Worm (Caenorhabditis elegans) whole organism, L1 larva: ENCODE results near the gene F11C1.9.

Experiments used
- C04F5.9 ChIP-seq: sonication (generic microtip); optimal IDR thresholded peaks from 2 replicates; lab custom pipeline; 2016; ENCODE audit warnings: missing genetic modification characterization, missing compliant biosample characterization
- C16A3.4 ChIP-seq: fragments of 150-350 bp; optimal IDR thresholded peaks from 2 replicates; lab custom pipeline; 2014; ENCODE audit warnings: missing biosample characterization, missing genetic modification characterization
- Y116A8C.19 ChIP-seq: sonication (generic microtip); optimal IDR thresholded peaks from 2 replicates; lab custom pipeline; 2016; ENCODE audit warnings: missing compliant biosample characterization, missing genetic modification characterization, borderline replicate concordance
- aha-1 ChIP-seq: fragments of 150-350 bp; optimal IDR thresholded peaks from 2 replicates; lab custom pipeline; 2014; ENCODE audit warnings: missing biosample characterization, missing genetic modification characterization
- aly-2 ChIP-seq: fragments of 150-350 bp; optimal IDR thresholded peaks from 2 replicates; lab custom pipeline; 2014; ENCODE audit warnings: missing biosample characterization, missing genetic modification characterization
- ama-1 ChIP-seq: fragments of 150-350 bp; optimal IDR thresholded peaks from 2 replicates; lab custom pipeline; 2014
- ceh-8 ChIP-seq: fragments of 200-800 bp; sonication (Bioruptor generic); optimal IDR thresholded peaks from 2 replicates; lab custom pipeline; 2018; ENCODE audit warnings: mild to moderate bottlenecking, missing genetic modification characterization, moderate library complexity, missing compliant biosample characterization
- ces-1 ChIP-seq: fragments of 150-350 bp; optimal IDR thresholded peaks from 2 replicates; lab custom pipeline; 2014; ENCODE audit warnings: missing biosample characterization, missing genetic modification reagents, missing genetic modification characterization
- dpl-1 ChIP-seq, 3 experiments: fragments of 150-350 bp in 2 of 3; sonication (generic microtip) in 1 of 3; optimal IDR thresholded peaks; 2 replicates each; lab custom pipeline; 2014 to 2017; ENCODE audit warnings: missing biosample characterization in 3 of 3, missing genetic modification characterization in 3 of 3, missing genetic modification reagents in 3 of 3
- efl-1 ChIP-seq, 4 experiments: fragments of 150-350 bp; optimal IDR thresholded peaks in 3 of 4; peaks in 1 of 4; 1 replicate in 1 of 4; 2 replicates in 3 of 4; lab custom pipeline; 2014; ENCODE audit warnings: missing biosample characterization in 2 of 4, missing genetic modification characterization in 2 of 4, missing genetic modification reagents in 2 of 4
- efl-3 ChIP-seq: fragments of 200-800 bp; sonication (Bioruptor generic); optimal IDR thresholded peaks from 2 replicates; lab custom pipeline; 2018; ENCODE audit warnings: mild to moderate bottlenecking, missing genetic modification characterization, missing compliant biosample characterization
- egl-27 ChIP-seq, 2 experiments: fragments of 150-350 bp in 1 of 2; sonication (generic microtip); optimal IDR thresholded peaks; 3 replicates each; lab custom pipeline; 2017 to 2018; ENCODE audit warnings: missing biosample characterization in 2 of 2, missing genetic modification characterization in 2 of 2, missing genetic modification reagents in 2 of 2
- elt-2 ChIP-seq: sonication (generic microtip); optimal IDR thresholded peaks from 2 replicates; lab custom pipeline; 2016; ENCODE audit warnings: missing genetic modification characterization, mild to moderate bottlenecking, inconsistent platforms, missing compliant biosample characterization, missing genetic modification reagents
- hlh-4 ChIP-seq: sonication (generic microtip); optimal IDR thresholded peaks from 2 replicates; lab custom pipeline; 2016; ENCODE audit warnings: mild to moderate bottlenecking, missing genetic modification characterization, missing compliant biosample characterization
- isw-1 ChIP-seq: fragments of 200-800 bp; sonication (Bioruptor generic); IDR thresholded peaks from 2 replicates; pipeline ENCODE4 v1.3.6; 2022; ENCODE audit warnings: missing genetic modification characterization, missing compliant biosample characterization
- lin-15B ChIP-seq: fragments of 150-350 bp; sonication (generic microtip); optimal IDR thresholded peaks from 3 replicates; lab custom pipeline; 2014; ENCODE audit warnings: missing biosample characterization, missing genetic modification characterization
- lin-39 ChIP-seq: fragments of 150-350 bp; optimal IDR thresholded peaks from 2 replicates; lab custom pipeline; 2014; ENCODE audit warnings: missing biosample characterization, missing genetic modification reagents, missing genetic modification characterization
- lir-3 ChIP-seq: sonication (generic microtip); optimal IDR thresholded peaks from 2 replicates; lab custom pipeline; 2016; ENCODE audit warnings: mild to moderate bottlenecking, missing genetic modification characterization, moderate library complexity, missing compliant biosample characterization; ENCODE audit not compliant: poor library complexity
- mep-1 ChIP-seq: fragments of 150-350 bp; optimal IDR thresholded peaks from 2 replicates; lab custom pipeline; 2014; ENCODE audit warnings: missing biosample characterization, missing genetic modification characterization
- nhr-11 ChIP-seq: fragments of 150-350 bp; optimal IDR thresholded peaks from 2 replicates; lab custom pipeline; 2014; ENCODE audit warnings: missing biosample characterization, missing genetic modification characterization
- nhr-12 ChIP-seq: sonication (generic microtip); optimal IDR thresholded peaks from 2 replicates; lab custom pipeline; 2017; ENCODE audit warnings: missing biosample characterization, missing genetic modification characterization
- nhr-19 ChIP-seq: fragments of 200-800 bp; sonication (Bioruptor generic); conservative IDR thresholded peaks from 2 replicates; pipeline ENCODE4 v1.3.6; 2022; ENCODE audit warnings: missing genetic modification characterization, missing compliant biosample characterization
- nhr-20 ChIP-seq: sonication (generic microtip); optimal IDR thresholded peaks from 2 replicates; lab custom pipeline; 2016; ENCODE audit warnings: mild to moderate bottlenecking, missing genetic modification characterization, missing compliant biosample characterization
- nhr-28 ChIP-seq: fragments of 150-350 bp; optimal IDR thresholded peaks from 2 replicates; lab custom pipeline; 2014; ENCODE audit warnings: missing biosample characterization, missing genetic modification characterization
- nhr-47 ChIP-seq: sonication (generic microtip); optimal IDR thresholded peaks from 2 replicates; lab custom pipeline; 2016; ENCODE audit warnings: mild to moderate bottlenecking, missing genetic modification characterization, moderate library complexity, missing compliant biosample characterization
- nhr-71 ChIP-seq: sonication (generic microtip); optimal IDR thresholded peaks from 2 replicates; lab custom pipeline; 2016; ENCODE audit warnings: mild to moderate bottlenecking, missing genetic modification characterization, moderate library complexity, missing compliant biosample characterization
- nhr-76 ChIP-seq: sonication (generic microtip); optimal IDR thresholded peaks from 2 replicates; lab custom pipeline; 2017; ENCODE audit warnings: missing biosample characterization, missing genetic modification characterization
- nhr-77 ChIP-seq: fragments of 150-350 bp; optimal IDR thresholded peaks from 2 replicates; lab custom pipeline; 2014; ENCODE audit warnings: missing biosample characterization, missing genetic modification characterization
- nhr-84 ChIP-seq: sonication (generic microtip); optimal IDR thresholded peaks from 2 replicates; lab custom pipeline; 2017; ENCODE audit warnings: missing biosample characterization, missing genetic modification characterization
- nhr-85 ChIP-seq: sonication (generic microtip); peaks from one replicate; lab custom pipeline; 2016; ENCODE audit warnings: missing genetic modification characterization, inconsistent platforms, missing compliant biosample characterization
- nhr-90 ChIP-seq: sonication (generic microtip); optimal IDR thresholded peaks from 2 replicates; lab custom pipeline; 2016; ENCODE audit warnings: mild to moderate bottlenecking, missing genetic modification characterization, missing compliant biosample characterization; ENCODE audit not compliant: poor library complexity
- pqm-1 ChIP-seq: sonication (generic microtip); optimal IDR thresholded peaks from 3 replicates; lab custom pipeline; 2017; ENCODE audit warnings: missing biosample characterization, missing genetic modification characterization
- rnt-1 ChIP-seq: sonication (generic microtip); optimal IDR thresholded peaks from 2 replicates; lab custom pipeline; 2016; ENCODE audit warnings: mild to moderate bottlenecking, missing genetic modification characterization, moderate library complexity, missing compliant biosample characterization
- snu-23 ChIP-seq: sonication (generic microtip); optimal IDR thresholded peaks from 2 replicates; lab custom pipeline; 2016; ENCODE audit warnings: missing genetic modification characterization, missing compliant biosample characterization
- sox-4 ChIP-seq: sonication (generic microtip); optimal IDR thresholded peaks from 2 replicates; lab custom pipeline; 2016; ENCODE audit warnings: missing genetic modification characterization, missing compliant biosample characterization
- sup-37 ChIP-seq: fragments of 200-800 bp; sonication (Bioruptor generic); optimal IDR thresholded peaks from 2 replicates; lab custom pipeline; 2018; ENCODE audit warnings: mild to moderate bottlenecking, missing genetic modification characterization, missing compliant biosample characterization
- unc-130 ChIP-seq: fragments of 150-350 bp; optimal IDR thresholded peaks from 2 replicates; lab custom pipeline; 2017; ENCODE audit warnings: missing biosample characterization, missing genetic modification characterization, inconsistent platforms
- xbp-1 ChIP-seq: sonication (generic microtip); optimal IDR thresholded peaks from 2 replicates; lab custom pipeline; 2016; ENCODE audit warnings: missing genetic modification characterization, missing compliant biosample characterization
- zag-1 ChIP-seq: fragments of 150-350 bp; optimal IDR thresholded peaks from 2 replicates; lab custom pipeline; 2014; ENCODE audit warnings: missing biosample characterization, missing genetic modification characterization
- ztf-4 ChIP-seq: fragments of 150-350 bp; optimal IDR thresholded peaks from 2 replicates; lab custom pipeline; 2014; ENCODE audit warnings: missing biosample characterization, missing genetic modification characterization

Gene F11C1.9

ce11 chrX:12987119-12987518, 9.8 kb upstream of the F11C1.9 start, which contains the start of gene mff-1:
mff-1 (minus strand) TSS chrX:12987219.
- TF ChIP-seq ceh-8 (GFP tag; lab: Kevin White, UChicago): no peak
- TF ChIP-seq nhr-85 (tag; lab: Kevin White, UChicago): peak; percentile 17
- TF ChIP-seq nhr-71: peak; percentile 6
- TF ChIP-seq ztf-4 (tag; lab: Kevin White, UChicago): no peak
- no peak for TF ChIP-seq snu-23
- no peak for TF ChIP-seq ama-1 (lab: Kevin White, UChicago)

- TF ChIP-seq elt-2 (tag; lab: Kevin White, UChicago) (peak; percentile 11), hlh-4 (tag; lab: Kevin White, UChicago) (no peak)
Measured at ce11 chrX:12982725-12983124, 5.4 kb upstream of the F11C1.9 start.

- TF ChIP-seq nhr-77 (tag; lab: Kevin White, UChicago): no peak
- peak; percentile 62 for TF ChIP-seq elt-2 (tag; lab: Kevin White, UChicago)
Measured at ce11 chrX:12981393-12981792, 4.0 kb upstream of the F11C1.9 start, which contains the start of gene scav-4. scav-4 (plus strand) TSS chrX:12981775.

ce11 chrX:12979747-12980146, 2.4 kb upstream of the F11C1.9 start:
- TF ChIP-seq lin-15B (tag; lab: Kevin White, UChicago) (no peak), nhr-20 (tag; lab: Kevin White, UChicago) (peak; percentile 8), ces-1 (GFP tag; lab: Kevin White, UChicago) (no peak), elt-2 (tag; lab: Kevin White, UChicago) (peak; percentile 46), rnt-1 (tag; lab: Kevin White, UChicago) (no peak), sup-37 (GFP tag; lab: Kevin White, UChicago) (no peak)

ce11 chrX:12978569-12978968, 1.2 kb upstream of the F11C1.9 start:
- TF ChIP-seq nhr-28 (tag; lab: Kevin White, UChicago): no peak
- TF ChIP-seq nhr-47: no peak
- TF ChIP-seq isw-1 (GFP tag; lab: Robert Waterston, UW): no peak
- TF ChIP-seq ceh-8 (GFP tag; lab: Kevin White, UChicago): no peak
- TF ChIP-seq sox-4 (tag; lab: Kevin White, UChicago): no peak
- no peak for TF ChIP-seq lir-3 (tag; lab: Kevin White, UChicago)
- no peak for TF ChIP-seq C04F5.9 (tag; lab: Kevin White, UChicago)
- TF ChIP-seq nhr-85 (tag; lab: Kevin White, UChicago): no peak
- no peak for TF ChIP-seq efl-1 (optimal IDR thresholded peaks at IDR 0.05; lab: Kevin White, UChicago)
- TF ChIP-seq efl-1 (GFP tag; optimal IDR thresholded peaks at IDR 0.05 in 1 of 2; lab: Kevin White, UChicago): no peak
- TF ChIP-seq mep-1 (tag; lab: Kevin White, UChicago): no peak
- no peak for TF ChIP-seq snu-23

ce11 chrX:12976774-12977173, 577 bp downstream of the F11C1.9 start, which contains the start of the genes F11C1.4 and F11C1.10:
F11C1.4 (plus strand) TSS chrX:12977074.
F11C1.10 (plus strand) TSS chrX:12977082.
- TF ChIP-seq nhr-12: no peak
- TF ChIP-seq efl-3 (GFP tag; lab: Kevin White, UChicago): no peak
- TF ChIP-seq Y116A8C.19 (tag; lab: Kevin White, UChicago): no peak
- TF ChIP-seq C16A3.4 (tag; lab: Kevin White, UChicago): no peak

ce11 chrX:12975595-12976089, 1.7 kb downstream of the F11C1.9 start, which contains the start of gene ppk-3:
ppk-3 (minus strand) TSS chrX:12975645.
- no peak for TF ChIP-seq nhr-84 (tag; lab: Kevin White, UChicago)
- TF ChIP-seq lin-39 (tag; lab: Kevin White, UChicago): peak; percentile 81
- no peak for TF ChIP-seq aha-1 (tag; lab: Kevin White, UChicago)
- peak; percentile 91 for TF ChIP-seq nhr-19 (GFP tag; lab: Robert Waterston, UW)
- TF ChIP-seq mep-1 (tag; lab: Kevin White, UChicago): peak; percentile 93
- peak; percentile 88 for TF ChIP-seq nhr-47
- peak; percentile 93 for TF ChIP-seq nhr-20 (tag; lab: Kevin White, UChicago)
- TF ChIP-seq nhr-76 (tag; lab: Kevin White, UChicago): no peak
- peak; percentile 79 for TF ChIP-seq unc-130 (tag; lab: Kevin White, UChicago)
- TF ChIP-seq egl-27 (tag; optimal IDR thresholded peaks at IDR 0.05; lab: Kevin White, UChicago): no peak
- TF ChIP-seq nhr-11 (tag; lab: Kevin White, UChicago): peak; percentile 67
- TF ChIP-seq zag-1: no peak
- TF ChIP-seq xbp-1 (tag; lab: Kevin White, UChicago): peak; percentile 83
- TF ChIP-seq ama-1 (lab: Kevin White, UChicago): no peak
- TF ChIP-seq nhr-90 (tag; lab: Kevin White, UChicago): peak; percentile 87
- peak; percentile 70 to 82 (median 78) for TF ChIP-seq dpl-1 (GFP tag; optimal IDR thresholded peaks at IDR 0.05; lab: Kevin White, UChicago)
- peak; percentile 49 for TF ChIP-seq ceh-8 (GFP tag; lab: Kevin White, UChicago)
- no peak for TF ChIP-seq pqm-1
- TF ChIP-seq aly-2 (tag; lab: Kevin White, UChicago): no peak
